Worm (Caenorhabditis elegans) whole organism, L1 larva: ENCODE data around the gene memo-1.

Experiments used
- C04F5.9 ChIP-seq: sonication (generic microtip); optimal IDR thresholded peaks from 2 replicates; lab custom pipeline; 2016; ENCODE audit warnings: missing genetic modification characterization, missing compliant biosample characterization
- C16A3.4 ChIP-seq: fragments of 150-350 bp; optimal IDR thresholded peaks from 2 replicates; lab custom pipeline; 2014; ENCODE audit warnings: missing biosample characterization, missing genetic modification characterization
- C34B4.2 ChIP-seq: sonication (generic microtip); optimal IDR thresholded peaks from 2 replicates; lab custom pipeline; 2017; ENCODE audit warnings: mild to moderate bottlenecking, missing genetic modification characterization, missing compliant biosample characterization
- ama-1 ChIP-seq: fragments of 150-350 bp; optimal IDR thresholded peaks from 2 replicates; lab custom pipeline; 2014
- blmp-1 ChIP-seq: fragments of 150-350 bp; optimal IDR thresholded peaks from 2 replicates; lab custom pipeline; 2014; ENCODE audit warnings: missing biosample characterization, missing genetic modification characterization
- ceh-82 ChIP-seq, 3 experiments: fragments of 150-350 bp in 1 of 3; sonication (generic microtip) in 2 of 3; optimal IDR thresholded peaks; 2 replicates each; lab custom pipeline; 2014 to 2017; ENCODE audit warnings: missing biosample characterization in 3 of 3, missing genetic modification characterization in 3 of 3
- ceh-88 ChIP-seq: fragments of 200-800 bp; sonication (Bioruptor generic); IDR thresholded peaks from 2 replicates; pipeline ENCODE4 v1.3.6; 2022; ENCODE audit warnings: missing genetic modification characterization, missing compliant biosample characterization
- ces-1 ChIP-seq: fragments of 150-350 bp; optimal IDR thresholded peaks from 2 replicates; lab custom pipeline; 2014; ENCODE audit warnings: missing biosample characterization, missing genetic modification reagents, missing genetic modification characterization
- dpl-1 ChIP-seq, 3 experiments: fragments of 150-350 bp in 2 of 3; sonication (generic microtip) in 1 of 3; optimal IDR thresholded peaks; 2 replicates each; lab custom pipeline; 2014 to 2017; ENCODE audit warnings: missing biosample characterization in 3 of 3, missing genetic modification characterization in 3 of 3, missing genetic modification reagents in 3 of 3
- dsc-1 ChIP-seq: sonication (generic microtip); optimal IDR thresholded peaks from 2 replicates; lab custom pipeline; 2016; ENCODE audit warnings: mild to moderate bottlenecking, missing genetic modification characterization, missing compliant biosample characterization
- efl-3 ChIP-seq: fragments of 200-800 bp; sonication (Bioruptor generic); optimal IDR thresholded peaks from 2 replicates; lab custom pipeline; 2018; ENCODE audit warnings: mild to moderate bottlenecking, missing genetic modification characterization, missing compliant biosample characterization
- egl-13 ChIP-seq: sonication (generic microtip); optimal IDR thresholded peaks from 2 replicates; lab custom pipeline; 2016; ENCODE audit warnings: missing genotype, missing genetic modification reagents, missing genetic modification characterization, missing compliant biosample characterization
- egl-27 ChIP-seq, 2 experiments: fragments of 150-350 bp in 1 of 2; sonication (generic microtip); optimal IDR thresholded peaks; 3 replicates each; lab custom pipeline; 2017 to 2018; ENCODE audit warnings: missing biosample characterization in 2 of 2, missing genetic modification characterization in 2 of 2, missing genetic modification reagents in 2 of 2
- elt-3 ChIP-seq, 6 experiments: fragments of 150-350 bp in 1 of 6; sonication (generic microtip); optimal IDR thresholded peaks; 2 replicates each; lab custom pipeline; 2017 to 2018; ENCODE audit warnings: missing biosample characterization in 6 of 6, missing genetic modification characterization in 6 of 6, inconsistent platforms in 1 of 6
- fkh-4 ChIP-seq: sonication (generic microtip); optimal IDR thresholded peaks from 2 replicates; lab custom pipeline; 2016; ENCODE audit warnings: missing compliant biosample characterization, missing genetic modification characterization, borderline replicate concordance
- hlh-17 ChIP-seq: fragments of 200-800 bp; sonication (Bioruptor generic); optimal IDR thresholded peaks from 2 replicates; lab custom pipeline; 2018; ENCODE audit warnings: missing genetic modification characterization, mild to moderate bottlenecking, missing compliant biosample characterization, moderate library complexity, borderline replicate concordance
- lin-13 ChIP-seq: fragments of 150-350 bp; optimal IDR thresholded peaks from 2 replicates; lab custom pipeline; 2014; ENCODE audit warnings: missing biosample characterization, missing genetic modification reagents, missing genetic modification characterization
- lin-14 ChIP-seq: fragments of 200-800 bp; sonication (Bioruptor generic); optimal IDR thresholded peaks from 2 replicates; lab custom pipeline; 2018; ENCODE audit warnings: mild to moderate bottlenecking, missing genetic modification characterization, moderate library complexity, missing compliant biosample characterization
- lin-35 ChIP-seq, 2 experiments: fragments of 150-350 bp; optimal IDR thresholded peaks; 2 replicates each; lab custom pipeline; 2014; ENCODE audit warnings: missing biosample characterization in 2 of 2, missing genetic modification characterization in 2 of 2, missing genetic modification reagents in 2 of 2
- lsy-2 ChIP-seq, 2 experiments: fragments of 150-350 bp; optimal IDR thresholded peaks; 2 replicates each; lab custom pipeline; 2014; ENCODE audit warnings: missing biosample characterization in 2 of 2, missing genetic modification characterization in 2 of 2
- mef-2 ChIP-seq: fragments of 150-350 bp; optimal IDR thresholded peaks from 2 replicates; lab custom pipeline; 2014; ENCODE audit warnings: missing biosample characterization, missing genetic modification characterization
- nhr-20 ChIP-seq: sonication (generic microtip); optimal IDR thresholded peaks from 2 replicates; lab custom pipeline; 2016; ENCODE audit warnings: mild to moderate bottlenecking, missing genetic modification characterization, missing compliant biosample characterization
- nhr-47 ChIP-seq: sonication (generic microtip); optimal IDR thresholded peaks from 2 replicates; lab custom pipeline; 2016; ENCODE audit warnings: mild to moderate bottlenecking, missing genetic modification characterization, moderate library complexity, missing compliant biosample characterization
- nhr-71 ChIP-seq: sonication (generic microtip); optimal IDR thresholded peaks from 2 replicates; lab custom pipeline; 2016; ENCODE audit warnings: mild to moderate bottlenecking, missing genetic modification characterization, moderate library complexity, missing compliant biosample characterization
- nhr-76 ChIP-seq: sonication (generic microtip); optimal IDR thresholded peaks from 2 replicates; lab custom pipeline; 2017; ENCODE audit warnings: missing biosample characterization, missing genetic modification characterization
- nhr-77 ChIP-seq: fragments of 150-350 bp; optimal IDR thresholded peaks from 2 replicates; lab custom pipeline; 2014; ENCODE audit warnings: missing biosample characterization, missing genetic modification characterization
- nhr-84 ChIP-seq: sonication (generic microtip); optimal IDR thresholded peaks from 2 replicates; lab custom pipeline; 2017; ENCODE audit warnings: missing biosample characterization, missing genetic modification characterization
- nhr-85 ChIP-seq: sonication (generic microtip); peaks from one replicate; lab custom pipeline; 2016; ENCODE audit warnings: missing genetic modification characterization, inconsistent platforms, missing compliant biosample characterization
- nhr-90 ChIP-seq: sonication (generic microtip); optimal IDR thresholded peaks from 2 replicates; lab custom pipeline; 2016; ENCODE audit warnings: mild to moderate bottlenecking, missing genetic modification characterization, missing compliant biosample characterization; ENCODE audit not compliant: poor library complexity
- pag-3 ChIP-seq: sonication (generic microtip); optimal IDR thresholded peaks from 2 replicates; lab custom pipeline; 2017; ENCODE audit warnings: missing genetic modification characterization, mild to moderate bottlenecking, missing compliant biosample characterization, antibody characterized with exemption, borderline replicate concordance; ENCODE audit not compliant: insufficient read depth
- pax-3 ChIP-seq: fragments of 200-800 bp; sonication (Bioruptor generic); optimal IDR thresholded peaks from 2 replicates; lab custom pipeline; 2018; ENCODE audit warnings: mild to moderate bottlenecking, missing genetic modification characterization, moderate library complexity, missing compliant biosample characterization
- pqm-1 ChIP-seq: sonication (generic microtip); optimal IDR thresholded peaks from 3 replicates; lab custom pipeline; 2017; ENCODE audit warnings: missing biosample characterization, missing genetic modification characterization
- snpc-4 ChIP-seq: fragments of 150-350 bp; optimal IDR thresholded peaks from 2 replicates; lab custom pipeline; 2014; ENCODE audit warnings: missing biosample characterization, missing genetic modification characterization
- snu-23 ChIP-seq: sonication (generic microtip); optimal IDR thresholded peaks from 2 replicates; lab custom pipeline; 2016; ENCODE audit warnings: missing genetic modification characterization, missing compliant biosample characterization
- sup-37 ChIP-seq: fragments of 200-800 bp; sonication (Bioruptor generic); optimal IDR thresholded peaks from 2 replicates; lab custom pipeline; 2018; ENCODE audit warnings: mild to moderate bottlenecking, missing genetic modification characterization, missing compliant biosample characterization
- tbx-2 ChIP-seq: sonication (generic microtip); optimal IDR thresholded peaks from 2 replicates; lab custom pipeline; 2016; ENCODE audit warnings: missing genetic modification characterization, missing compliant biosample characterization
- vab-15 ChIP-seq: sonication (generic microtip); optimal IDR thresholded peaks from 2 replicates; lab custom pipeline; 2017; ENCODE audit warnings: missing genotype, mild to moderate bottlenecking, missing genetic modification characterization, missing compliant biosample characterization
- zag-1 ChIP-seq: fragments of 150-350 bp; optimal IDR thresholded peaks from 2 replicates; lab custom pipeline; 2014; ENCODE audit warnings: missing biosample characterization, missing genetic modification characterization
- zip-4 ChIP-seq: fragments of 200-800 bp; sonication (Bioruptor generic); optimal IDR thresholded peaks from 2 replicates; lab custom pipeline; 2018; ENCODE audit warnings: mild to moderate bottlenecking, missing genetic modification characterization, moderate library complexity, missing compliant biosample characterization

memo-1 gene

ce11 chrV:7884441-7884840, 37.5 kb upstream of the memo-1 start:
- TF ChIP-seq pax-3 (tag; lab: Kevin White, UChicago) (no peak), nhr-47 (tag; lab: Kevin White, UChicago) (peak; percentile 36), lin-14 (GFP tag; lab: Kevin White, UChicago) (peak; percentile 80), vab-15 (tag; lab: Kevin White, UChicago) (peak; percentile 17), egl-13 (tag; lab: Kevin White, UChicago) (peak; percentile 52), nhr-71 (tag; lab: Kevin White, UChicago) (peak; percentile 13), nhr-84 (no peak)
- TF ChIP-seq, all 84 proteins: peak for 5

- TF ChIP-seq lin-14 (GFP tag; lab: Kevin White, UChicago): peak; percentile 33
- TF ChIP-seq elt-3 (tag; optimal IDR thresholded peaks at IDR 0.05; lab: Kevin White, UChicago): peak in 5 of 6 experiments; percentile 21 to 75 (median 49)
- TF ChIP-seq snu-23 (GFP tag; lab: Kevin White, UChicago): peak; percentile 31
- TF ChIP-seq fkh-4 (tag; lab: Kevin White, UChicago): no peak
- TF ChIP-seq hlh-17 (GFP tag; lab: Kevin White, UChicago): no peak
- peak in 1 of 2 experiments; percentile 22 for TF ChIP-seq lsy-2 (tag; optimal IDR thresholded peaks at IDR 0.05; lab: Kevin White, UChicago)
- no peak for TF ChIP-seq ceh-88
- no peak for TF ChIP-seq nhr-76
- no peak for TF ChIP-seq sup-37 (GFP tag; lab: Kevin White, UChicago)
- no peak for TF ChIP-seq nhr-84
- no peak for TF ChIP-seq pag-3 (tag; lab: Kevin White, UChicago)
- no peak for TF ChIP-seq lin-13 (GFP tag; lab: Kevin White, UChicago)
- no peak for TF ChIP-seq zag-1 (tag; lab: Kevin White, UChicago)
- no peak for TF ChIP-seq ces-1 (GFP tag; lab: Kevin White, UChicago)
- peak in 1 of 2 experiments; percentile 12 for TF ChIP-seq lin-35 (GFP tag; optimal IDR thresholded peaks at IDR 0.05; lab: Kevin White, UChicago)
- no peak for TF ChIP-seq tbx-2 (tag; lab: Kevin White, UChicago)
- TF ChIP-seq nhr-90 (tag; lab: Kevin White, UChicago): no peak
- no peak for TF ChIP-seq nhr-77 (tag; lab: Kevin White, UChicago)
- no peak for TF ChIP-seq dpl-1 (GFP tag; optimal IDR thresholded peaks at IDR 0.05; lab: Kevin White, UChicago)
- TF ChIP-seq snpc-4 (tag; lab: Kevin White, UChicago): no peak
- TF ChIP-seq efl-3: no peak
- no peak for TF ChIP-seq ama-1 (lab: Kevin White, UChicago)
- TF ChIP-seq dsc-1: no peak
- TF ChIP-seq nhr-20: peak; percentile 31
- TF ChIP-seq pqm-1 (tag; lab: Kevin White, UChicago): no peak
- TF ChIP-seq zip-4: no peak
- TF ChIP-seq mef-2: no peak
- TF ChIP-seq C34B4.2: no peak
- TF ChIP-seq blmp-1: peak; percentile 73
- no peak for TF ChIP-seq C16A3.4
- TF ChIP-seq egl-27 (tag; optimal IDR thresholded peaks at IDR 0.05; lab: Kevin White, UChicago): no peak
- no peak for TF ChIP-seq ceh-82 (tag; optimal IDR thresholded peaks at IDR 0.05; lab: Kevin White, UChicago)
- TF ChIP-seq C04F5.9 (tag; lab: Kevin White, UChicago): no peak
- TF ChIP-seq nhr-85 (tag; lab: Kevin White, UChicago): peak; percentile 85
- no peak for TF ChIP-seq vab-15 (tag; lab: Kevin White, UChicago)
- TF ChIP-seq, all 84 proteins: peak for 8
Measured at ce11 chrV:7878411-7878964, 31.5 kb upstream of the memo-1 start, which contains the start of gene F40A3.2. TSS of gene F40A3.2 (plus strand) at chrV:7878914.
